Fruit fly (Drosophila melanogaster) whole organism, embryonic: ENCODE results near the gene CG14332.

Experiments used
- Aef1 ChIP-seq: fragments of 200-800 bp; sonication (Bioruptor generic); IDR thresholded peaks from 3 replicates; pipeline ENCODE4 v1.3.6; 2022; ENCODE audit warnings: missing biosample characterization, missing genetic modification characterization
- BEAF-32 ChIP-seq: fragments of 200-800 bp; sonication (Bioruptor generic); optimal IDR thresholded peaks from 3 replicates; lab custom pipeline; 2017; ENCODE audit warnings: missing biosample characterization, missing genetic modification characterization, mild to moderate bottlenecking, moderate library complexity, missing genetic modification reagents
- Blimp-1 ChIP-seq: fragments of 200-800 bp; sonication (Bioruptor generic); optimal IDR thresholded peaks from 3 replicates; lab custom pipeline; 2018; ENCODE audit warnings: missing biosample characterization, missing genetic modification characterization, mild to moderate bottlenecking, moderate library complexity, missing genetic modification reagents
- CG10267 ChIP-seq: fragments of 200-800 bp; sonication (Bioruptor generic); optimal IDR thresholded peaks from 2 replicates; lab custom pipeline; 2018; ENCODE audit warnings: missing biosample characterization, mild to moderate bottlenecking, missing genetic modification characterization, moderate library complexity
- CG10274 ChIP-seq: fragments of 200-800 bp; sonication (Bioruptor generic); optimal IDR thresholded peaks from 3 replicates; lab custom pipeline; 2017; ENCODE audit warnings: missing biosample characterization, mild to moderate bottlenecking, missing genetic modification characterization
- CG10366 ChIP-seq: fragments of 200-800 bp; sonication (Bioruptor generic); IDR thresholded peaks from 2 replicates; pipeline ENCODE4 v1.3.6; 2022; ENCODE audit warnings: missing biosample characterization, missing genetic modification characterization
- CG11695 ChIP-seq: fragments of 200-800 bp; sonication (Bioruptor generic); IDR thresholded peaks from 3 replicates; pipeline ENCODE4 v1.3.6; 2022; ENCODE audit warnings: missing biosample characterization, missing genetic modification characterization
- CG11723 ChIP-seq: fragments of 200-800 bp; sonication (Bioruptor generic); optimal IDR thresholded peaks from 2 replicates; lab custom pipeline; 2017; ENCODE audit warnings: missing biosample characterization, mild to moderate bottlenecking, missing genetic modification characterization
- CG12155 ChIP-seq: fragments of 200-800 bp; sonication (Bioruptor generic); optimal IDR thresholded peaks from 3 replicates; lab custom pipeline; 2016; ENCODE audit warnings: missing biosample characterization, missing genetic modification characterization
- CG15479 ChIP-seq: fragments of 200-800 bp; sonication (Bioruptor generic); optimal IDR thresholded peaks from 3 replicates; lab custom pipeline; 2019; ENCODE audit warnings: missing biosample characterization, mild to moderate bottlenecking, missing genetic modification characterization, moderate library complexity
- CG1603 ChIP-seq: fragments of 200-800 bp; sonication (Bioruptor generic); optimal IDR thresholded peaks from 2 replicates; lab custom pipeline; 2019; ENCODE audit warnings: missing biosample characterization, mild to moderate bottlenecking, missing genetic modification characterization, moderate library complexity
- CG17361 ChIP-seq: fragments of 200-800 bp; sonication (Bioruptor generic); IDR thresholded peaks from 3 replicates; pipeline ENCODE4 v1.3.6; 2022; ENCODE audit warnings: missing biosample characterization, missing genetic modification characterization
- CG18011 ChIP-seq: fragments of 200-800 bp; sonication (Bioruptor generic); optimal IDR thresholded peaks from 2 replicates; lab custom pipeline; 2017; ENCODE audit warnings: missing biosample characterization, missing genetic modification characterization, mild to moderate bottlenecking, moderate library complexity, missing genotype
- CG18599 ChIP-seq: fragments of 200-800 bp; sonication (Bioruptor generic); optimal IDR thresholded peaks from 3 replicates; lab custom pipeline; 2017; ENCODE audit warnings: missing biosample characterization, missing genetic modification characterization, mild to moderate bottlenecking, moderate library complexity, missing genetic modification reagents
- CG31388 ChIP-seq: fragments of 200-800 bp; sonication (Bioruptor generic); optimal IDR thresholded peaks from 2 replicates; lab custom pipeline; 2016; ENCODE audit warnings: missing biosample characterization, missing genetic modification characterization
- CG3995 ChIP-seq: fragments of 200-800 bp; sonication (Bioruptor generic); optimal IDR thresholded peaks from 3 replicates; lab custom pipeline; 2016; ENCODE audit warnings: missing biosample characterization, missing genetic modification characterization
- CG4707 ChIP-seq: fragments of 200-800 bp; sonication (Bioruptor generic); optimal IDR thresholded peaks from 2 replicates; lab custom pipeline; 2018; ENCODE audit warnings: missing biosample characterization, mild to moderate bottlenecking, missing genetic modification characterization, moderate library complexity
- CG6813 ChIP-seq: fragments of 200-800 bp; sonication (Bioruptor generic); optimal IDR thresholded peaks from 2 replicates; lab custom pipeline; 2017; ENCODE audit warnings: missing biosample characterization, missing genetic modification characterization, mild to moderate bottlenecking, moderate library complexity, missing genetic modification reagents
- CG7745 ChIP-seq: fragments of 200-800 bp; sonication (Bioruptor generic); optimal IDR thresholded peaks from 2 replicates; lab custom pipeline; 2018; ENCODE audit warnings: missing biosample characterization, mild to moderate bottlenecking, missing genetic modification characterization, moderate library complexity
- CG8765 ChIP-seq: fragments of 200-800 bp; sonication (Bioruptor generic); IDR thresholded peaks from 2 replicates; pipeline ENCODE4 v1.3.6; 2022; ENCODE audit warnings: missing biosample characterization, missing genetic modification characterization
- CG9727 ChIP-seq: fragments of 200-800 bp; sonication (Bioruptor generic); optimal IDR thresholded peaks from 3 replicates; lab custom pipeline; 2017; ENCODE audit warnings: missing biosample characterization, mild to moderate bottlenecking, missing genetic modification characterization
- CHES-1-like ChIP-seq: fragments of 200-800 bp; sonication (Bioruptor generic); optimal IDR thresholded peaks from 2 replicates; lab custom pipeline; 2016; ENCODE audit warnings: missing biosample characterization, missing genetic modification characterization
- CrebB ChIP-seq: fragments of 200-800 bp; sonication (Bioruptor generic); optimal IDR thresholded peaks from 3 replicates; lab custom pipeline; 2018; ENCODE audit warnings: missing biosample characterization, mild to moderate bottlenecking, missing genetic modification characterization
- GATAe ChIP-seq: fragments of 200-800 bp; sonication (Bioruptor generic); conservative IDR thresholded peaks from 2 replicates; pipeline ENCODE4 v1.3.6; 2022; ENCODE audit warnings: missing biosample characterization, missing genetic modification characterization
- Hr3 ChIP-seq: fragments of 200-800 bp; sonication (Bioruptor generic); optimal IDR thresholded peaks from 3 replicates; lab custom pipeline; 2016; ENCODE audit warnings: missing biosample characterization, missing genetic modification characterization
- Hr51 ChIP-seq, 2 experiments: fragments of 200-800 bp; sonication (Bioruptor generic); optimal IDR thresholded peaks; 2 replicates in 1 of 2; 3 replicates in 1 of 2; lab custom pipeline; 2016 to 2018; ENCODE audit warnings: missing biosample characterization in 2 of 2, missing genetic modification characterization in 2 of 2, mild to moderate bottlenecking in 1 of 2, moderate library complexity in 1 of 2
- Mad ChIP-seq: fragments of 200-800 bp; sonication (Bioruptor generic); optimal IDR thresholded peaks from 2 replicates; lab custom pipeline; 2016; ENCODE audit warnings: missing biosample characterization, missing genetic modification characterization
- Mes4 ChIP-seq: fragments of 200-800 bp; sonication (Bioruptor generic); optimal IDR thresholded peaks from 2 replicates; lab custom pipeline; 2016; ENCODE audit warnings: missing biosample characterization, missing genetic modification characterization
- Mrtf ChIP-seq: fragments of 200-800 bp; sonication (Bioruptor generic); IDR thresholded peaks from 3 replicates; pipeline ENCODE4 v1.3.6; 2022; ENCODE audit warnings: missing biosample characterization, missing genetic modification characterization
- Ravus ChIP-seq: fragments of 200-800 bp; sonication (Bioruptor generic); IDR thresholded peaks from 2 replicates; pipeline ENCODE4 v1.3.6; 2022; ENCODE audit warnings: missing biosample characterization, missing genetic modification characterization
- Rx ChIP-seq: fragments of 200-800 bp; sonication (Bioruptor generic); IDR thresholded peaks from 2 replicates; pipeline ENCODE4 v1.3.6; 2022; ENCODE audit warnings: missing biosample characterization, missing genetic modification characterization
- aop ChIP-seq: fragments of 200-800 bp; sonication (Bioruptor generic); IDR thresholded peaks from 2 replicates; pipeline ENCODE4 v1.3.6; 2022; ENCODE audit warnings: missing biosample characterization, missing genetic modification characterization
- cg ChIP-seq: fragments of 200-800 bp; sonication (Bioruptor generic); optimal IDR thresholded peaks from 3 replicates; lab custom pipeline; 2019; ENCODE audit warnings: missing biosample characterization, mild to moderate bottlenecking, missing genetic modification characterization, moderate library complexity
- crc ChIP-seq: fragments of 200-800 bp; sonication (Bioruptor generic); optimal IDR thresholded peaks from 2 replicates; lab custom pipeline; 2016; ENCODE audit warnings: missing biosample characterization, missing genetic modification characterization
- croc ChIP-seq: fragments of 200-800 bp; sonication (Bioruptor generic); conservative IDR thresholded peaks from 3 replicates; pipeline ENCODE4 v1.3.6; 2022; ENCODE audit warnings: missing biosample characterization, missing genetic modification characterization
- disco-r ChIP-seq: fragments of 200-800 bp; sonication (Bioruptor generic); optimal IDR thresholded peaks from 2 replicates; lab custom pipeline; 2016; ENCODE audit warnings: missing biosample characterization, missing genetic modification characterization
- grn ChIP-seq: fragments of 200-800 bp; sonication (Bioruptor generic); optimal IDR thresholded peaks from 3 replicates; lab custom pipeline; 2017; ENCODE audit warnings: missing biosample characterization, missing genetic modification characterization
- hkb ChIP-seq, 2 experiments: fragments of 200-800 bp in 1 of 2; fragments of >200 bp in 1 of 2; sonication (Bioruptor generic) in 1 of 2; IDR thresholded peaks in 1 of 2; optimal IDR thresholded peaks in 1 of 2; 2 replicates each; pipeline versions ENCODE4 v1.3.6 to Lab custom; 2017 to 2022; ENCODE audit warnings: missing biosample characterization in 1 of 2, missing genetic modification characterization in 1 of 2
- mirr ChIP-seq: fragments of 200-800 bp; sonication (Bioruptor generic); optimal IDR thresholded peaks from 3 replicates; lab custom pipeline; 2018; ENCODE audit warnings: missing biosample characterization, mild to moderate bottlenecking, missing genetic modification characterization
- odd ChIP-seq: fragments of 200-800 bp; sonication (Bioruptor generic); optimal IDR thresholded peaks from 2 replicates; lab custom pipeline; 2017; ENCODE audit warnings: missing biosample characterization, mild to moderate bottlenecking, missing genetic modification characterization
- org-1 ChIP-seq: fragments of 200-800 bp; sonication (Bioruptor generic); optimal IDR thresholded peaks from 2 replicates; lab custom pipeline; 2017; ENCODE audit warnings: missing biosample characterization, missing genetic modification characterization
- p53 ChIP-seq: fragments of 200-800 bp; sonication (Bioruptor generic); optimal IDR thresholded peaks from 2 replicates; lab custom pipeline; 2016; ENCODE audit warnings: missing biosample characterization, missing genetic modification characterization
- pnt ChIP-seq: fragments of 200-800 bp; sonication (Bioruptor generic); optimal IDR thresholded peaks from 3 replicates; lab custom pipeline; 2016; ENCODE audit warnings: missing biosample characterization, missing genetic modification characterization
- pros ChIP-seq: fragments of 200-800 bp; sonication (Bioruptor generic); optimal IDR thresholded peaks from 3 replicates; lab custom pipeline; 2019; ENCODE audit warnings: missing biosample characterization, mild to moderate bottlenecking, missing genetic modification characterization, moderate library complexity
- ro ChIP-seq: fragments of 200-800 bp; sonication (Bioruptor generic); IDR thresholded peaks from 2 replicates; pipeline ENCODE4 v1.3.6; 2022; ENCODE audit warnings: missing biosample characterization, missing genetic modification characterization
- scrt ChIP-seq: fragments of 200-800 bp; sonication (Bioruptor generic); optimal IDR thresholded peaks from 2 replicates; lab custom pipeline; 2018; ENCODE audit warnings: missing biosample characterization, mild to moderate bottlenecking, missing genetic modification characterization, moderate library complexity
- shn ChIP-seq: fragments of 200-800 bp; sonication (Bioruptor generic); optimal IDR thresholded peaks from 3 replicates; lab custom pipeline; 2016; ENCODE audit warnings: missing biosample characterization, missing genetic modification characterization
- twi ChIP-seq: fragments of 200-800 bp; optimal IDR thresholded peaks from 2 replicates; lab custom pipeline; 2019; ENCODE audit warnings: missing biosample characterization, mild to moderate bottlenecking, missing genetic modification characterization, moderate library complexity
- vfl ChIP-seq: fragments of 200-800 bp; sonication (Bioruptor generic); optimal IDR thresholded peaks from 2 replicates; lab custom pipeline; 2016; ENCODE audit warnings: missing biosample characterization, missing genetic modification characterization

The CG14332 gene

dm6 chr3R:17391313-17391845 lies 30.6 kb downstream of the CG14332 start, which contains the start of the genes Brf and sds22 (continued):
- peak; percentile 77 for TF ChIP-seq CG3995 (GFP tag; lab: Kevin White, UChicago)
- peak; percentile 91 for TF ChIP-seq scrt (GFP tag; lab: Kevin White, UChicago)
- TF ChIP-seq disco-r = peak; percentile 90
- TF ChIP-seq CrebB (tag; lab: Kevin White, UChicago) = peak; percentile 88
- peak; percentile 94 for TF ChIP-seq Aef1 (GFP tag; lab: Robert Waterston, UW)
- TF ChIP-seq grn (GFP tag; lab: Kevin White, UChicago) = peak; percentile 61
- TF ChIP-seq CG1603 (tag; lab: Kevin White, UChicago) = peak; percentile 93
- TF ChIP-seq CG11723 = peak; percentile 88
- peak; percentile 91 for TF ChIP-seq Blimp-1 (GFP tag; lab: Kevin White, UChicago)
- peak; percentile 78 for TF ChIP-seq p53
- peak; percentile 81 for TF ChIP-seq CG6813 (GFP tag; lab: Kevin White, UChicago)
- TF ChIP-seq CHES-1-like = peak; percentile 93
- TF ChIP-seq Mes4 (GFP tag; lab: Kevin White, UChicago) = peak; percentile 87
- peak; percentile 98 for TF ChIP-seq Hr3
- TF ChIP-seq CG15479 (GFP tag; lab: Kevin White, UChicago) = no peak
- peak; percentile 93 for TF ChIP-seq croc (GFP tag; lab: Robert Waterston, UW)
- TF ChIP-seq Rx (GFP tag; lab: Robert Waterston, UW) = peak; percentile 84
- peak; percentile 95 for TF ChIP-seq CG31388 (GFP tag; lab: Kevin White, UChicago)
- TF ChIP-seq GATAe (GFP tag; lab: Robert Waterston, UW) = peak; percentile 74
- TF ChIP-seq Ravus (GFP tag; lab: Robert Waterston, UW) = peak; percentile 70
- no peak for TF ChIP-seq hkb (optimal IDR thresholded peaks at IDR 0.05; lab: Kevin White, UChicago)
- peak; percentile 91 for TF ChIP-seq hkb (GFP tag; IDR thresholded peaks at IDR 0.05; lab: Robert Waterston, UW)
- TF ChIP-seq pnt (GFP tag; lab: Kevin White, UChicago) = peak; percentile 95
- TF ChIP-seq org-1 = peak; percentile 87
- peak; percentile 61 for TF ChIP-seq pros (GFP tag; lab: Kevin White, UChicago)
- TF ChIP-seq mirr (GFP tag; lab: Kevin White, UChicago) = peak; percentile 90
- TF ChIP-seq CG18011 (GFP tag; lab: Kevin White, UChicago) = peak; percentile 84
- peak; percentile 87 for TF ChIP-seq CG11695
- peak; percentile 84; the same call in 1 of the 2 replicates for TF ChIP-seq ro (GFP tag; lab: Robert Waterston, UW)
- no peak for TF ChIP-seq cg (GFP tag; lab: Kevin White, UChicago)
- peak; percentile 88 for TF ChIP-seq crc (GFP tag; lab: Kevin White, UChicago)
- TF ChIP-seq CG10366 (GFP tag; lab: Robert Waterston, UW) = peak; percentile 91
- TF ChIP-seq Hr51 (GFP tag; optimal IDR thresholded peaks at IDR 0.05; lab: Kevin White, UChicago) = peak; percentile 92 to 95
- TF ChIP-seq BEAF-32 = peak; percentile 87
- peak; percentile 94 for TF ChIP-seq shn
- TF ChIP-seq CG9727 (GFP tag; lab: Kevin White, UChicago) = peak; percentile 95
- peak; percentile 94 for TF ChIP-seq twi (tag; lab: Kevin White, UChicago)
- TF ChIP-seq CG4707 (GFP tag; lab: Kevin White, UChicago) = peak; percentile 54
- TF ChIP-seq odd = peak; percentile 88
- peak; percentile 90 for TF ChIP-seq Mrtf (GFP tag; lab: Robert Waterston, UW)
- peak; percentile 96 for TF ChIP-seq vfl (GFP tag; lab: Kevin White, UChicago)
- TF ChIP-seq CG18599 (GFP tag; lab: Kevin White, UChicago) = peak; percentile 96
- TF ChIP-seq CG7745 (tag; lab: Kevin White, UChicago) = no peak
- TF ChIP-seq CG17361 = peak; percentile 98
- peak; percentile 60; the same call in 1 of the 2 replicates for TF ChIP-seq aop (GFP tag; lab: Robert Waterston, UW)
- peak; percentile 93 for TF ChIP-seq Mad (GFP tag; lab: Kevin White, UChicago)
- TF ChIP-seq CG10274 (GFP tag; lab: Kevin White, UChicago) = peak; percentile 81
- TF ChIP-seq CG12155 = peak; percentile 96
- peak; percentile 92 for TF ChIP-seq CG8765 (GFP tag; lab: Robert Waterston, UW)
- peak; percentile 100 for TF ChIP-seq CG10267 (tag; lab: Kevin White, UChicago)
